Worm (Caenorhabditis elegans) whole organism, mixed stage, embryonic: ENCODE results near the gene Y43F8B.19.

ENCODE experiments used
- blmp-1 ChIP-seq: fragments of 150-350 bp; optimal IDR thresholded peaks from 2 replicates; lab custom pipeline; 2014; ENCODE audit warnings: missing biosample characterization, missing genetic modification characterization
- mab-5 ChIP-seq: fragments of 150-350 bp; optimal IDR thresholded peaks from 2 replicates; lab custom pipeline; 2014; ENCODE audit warnings: missing biosample characterization, missing genetic modification characterization
- nhr-237 ChIP-seq: fragments of 150-350 bp; optimal IDR thresholded peaks from 2 replicates; lab custom pipeline; 2014; ENCODE audit warnings: missing biosample characterization, missing genetic modification characterization

ce11 chrV:19495587-19495986 is 16.5 kb downstream of the Y43F8B.19 start, which contains the start of gene scl-21:
- no peak for TF ChIP-seq mab-5
- no peak for TF ChIP-seq blmp-1 (tag; lab: Kevin White, UChicago)
- TF ChIP-seq nhr-237 (tag; lab: Kevin White, UChicago) = no peak
